Worm (Caenorhabditis elegans): ENCODE results near the gene C15C7.4.

DNA sequence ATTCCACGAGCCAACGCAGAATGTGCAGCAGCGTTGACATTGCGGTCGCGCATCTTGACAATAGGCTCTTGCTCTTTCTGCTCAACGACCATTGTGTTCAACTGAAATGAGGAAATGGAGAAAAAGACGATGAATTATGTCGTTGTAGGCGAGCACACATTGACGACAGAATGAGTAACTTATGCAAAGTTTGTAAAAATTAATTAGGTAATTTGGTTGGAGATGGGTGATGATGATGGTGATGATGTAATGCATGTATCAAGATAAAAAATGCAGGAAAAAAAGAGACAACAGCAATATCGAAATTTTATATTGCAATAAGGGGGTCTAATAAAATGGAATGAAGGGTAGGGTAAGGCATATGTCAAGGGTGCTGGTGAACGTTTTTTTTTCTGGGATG is 7.0 kb downstream of the C15C7.4 start, which contains the start of gene bbln-1:
- TF ChIP-seq ama-1 (optimal IDR thresholded peaks at IDR 0.05) (no peak), gmeb-2 (tag; optimal IDR thresholded peaks at IDR 0.05) (no peak)
